Worm (Caenorhabditis elegans) whole organism, L3 larva: ENCODE data around the gene ttb-1.

Source experiments
- ZK546.5 ChIP-seq: sonication (generic microtip); optimal IDR thresholded peaks from 2 replicates; lab custom pipeline; 2017; ENCODE audit warnings: missing biosample characterization, missing genetic modification characterization
- ama-1 ChIP-seq: fragments of 150-350 bp; optimal IDR thresholded peaks from 2 replicates; lab custom pipeline; 2018
- ceh-82 ChIP-seq: fragments of 150-350 bp; optimal IDR thresholded peaks from 2 replicates; lab custom pipeline; 2014; ENCODE audit warnings: missing biosample characterization, missing genetic modification characterization
- daf-12 ChIP-seq: fragments of 150-350 bp; optimal IDR thresholded peaks from 2 replicates; lab custom pipeline; 2014; ENCODE audit warnings: missing biosample characterization, missing genetic modification reagents, missing genetic modification characterization
- eor-1 ChIP-seq, 2 experiments: fragments of 150-350 bp; optimal IDR thresholded peaks; 2 replicates each; lab custom pipeline; 2014 to 2018; ENCODE audit warnings: missing biosample characterization in 2 of 2, missing genetic modification characterization in 2 of 2
- fos-1 ChIP-seq: fragments of 150-350 bp; optimal IDR thresholded peaks from 2 replicates; lab custom pipeline; 2014; ENCODE audit warnings: missing biosample characterization, missing genetic modification characterization
- jun-1 ChIP-seq: fragments of 150-350 bp; optimal IDR thresholded peaks from 2 replicates; lab custom pipeline; 2014; ENCODE audit warnings: missing biosample characterization, missing genetic modification reagents, missing genetic modification characterization
- lin-15B ChIP-seq: fragments of 150-350 bp; optimal IDR thresholded peaks from 2 replicates; lab custom pipeline; 2014; ENCODE audit warnings: missing biosample characterization, missing genetic modification characterization
- nhr-23 ChIP-seq: fragments of 150-350 bp; optimal IDR thresholded peaks from 2 replicates; lab custom pipeline; 2014; ENCODE audit warnings: missing biosample characterization, missing genetic modification reagents, missing genetic modification characterization
- nhr-237 ChIP-seq: fragments of 150-350 bp; optimal IDR thresholded peaks from 2 replicates; lab custom pipeline; 2014; ENCODE audit warnings: missing biosample characterization, missing genetic modification characterization
- nhr-77 ChIP-seq: fragments of 150-350 bp; optimal IDR thresholded peaks from 2 replicates; lab custom pipeline; 2014; ENCODE audit warnings: missing biosample characterization, missing genetic modification characterization
- snpc-4 ChIP-seq: fragments of 150-350 bp; optimal IDR thresholded peaks from 2 replicates; lab custom pipeline; 2014; ENCODE audit warnings: missing biosample characterization, missing genetic modification characterization
- zag-1 ChIP-seq: fragments of 150-350 bp; optimal IDR thresholded peaks from 2 replicates; lab custom pipeline; 2014; ENCODE audit warnings: missing biosample characterization, missing genetic modification characterization

ce11 chrV:150059-150458, 6.6 kb upstream of the ttb-1 start:
- no peak for TF ChIP-seq nhr-23 (tag; lab: Kevin White, UChicago)
- no peak for TF ChIP-seq fos-1 (tag; lab: Kevin White, UChicago)
- no peak for TF ChIP-seq lin-15B (tag; lab: Kevin White, UChicago)
- TF ChIP-seq ama-1: no peak
- TF ChIP-seq zag-1 (tag; lab: Kevin White, UChicago): no peak
- TF ChIP-seq eor-1 (tag; optimal IDR thresholded peaks at IDR 0.05; lab: Kevin White, UChicago): no peak
- TF ChIP-seq ZK546.5 (tag; lab: Kevin White, UChicago): no peak
- no peak for TF ChIP-seq nhr-237
- no peak for TF ChIP-seq daf-12 (tag; lab: Kevin White, UChicago)
- TF ChIP-seq snpc-4 (tag; lab: Kevin White, UChicago): no peak
- no peak for TF ChIP-seq nhr-77
- TF ChIP-seq jun-1: no peak
- no peak for TF ChIP-seq ceh-82 (tag; lab: Kevin White, UChicago)
